Worm (Caenorhabditis elegans) whole organism, late embryonic: ENCODE measurements around the gene Y75B8A.7.

Source experiments
- C38D4.7 ChIP-seq: fragments of 200-800 bp; sonication (Bioruptor generic); optimal IDR thresholded peaks from 2 replicates; lab custom pipeline; 2018; ENCODE audit warnings: mild to moderate bottlenecking, missing genetic modification characterization, moderate library complexity, missing compliant biosample characterization
- K09A11.1 ChIP-seq: sonication (generic microtip); optimal IDR thresholded peaks from 2 replicates; lab custom pipeline; 2017; ENCODE audit warnings: antibody characterized with exemption, mild to moderate bottlenecking, missing genetic modification characterization, missing compliant biosample characterization; ENCODE audit not compliant: insufficient read depth
- T23F11.4 ChIP-seq: fragments of 200-800 bp; sonication (Bioruptor generic); optimal IDR thresholded peaks from 2 replicates; lab custom pipeline; 2018; ENCODE audit warnings: mild to moderate bottlenecking, missing genetic modification characterization, missing compliant biosample characterization
- ahr-1 ChIP-seq: sonication (generic microtip); optimal IDR thresholded peaks from 2 replicates; lab custom pipeline; 2016; ENCODE audit warnings: missing genetic modification characterization, missing compliant biosample characterization
- ama-1 ChIP-seq: fragments of 150-350 bp; optimal IDR thresholded peaks from 2 replicates; lab custom pipeline; 2014
- ceh-14 ChIP-seq: sonication (generic microtip); optimal IDR thresholded peaks from 2 replicates; lab custom pipeline; 2016; ENCODE audit warnings: missing genotype, missing genetic modification characterization, missing compliant biosample characterization
- ceh-18 ChIP-seq: sonication (generic microtip); optimal IDR thresholded peaks from 2 replicates; lab custom pipeline; 2016; ENCODE audit warnings: missing genetic modification characterization, missing compliant biosample characterization
- ceh-30 ChIP-seq: fragments of 150-350 bp; optimal IDR thresholded peaks from 2 replicates; lab custom pipeline; 2014; ENCODE audit warnings: missing biosample characterization, missing genetic modification characterization
- ceh-34 ChIP-seq: sonication (generic microtip); optimal IDR thresholded peaks from 2 replicates; lab custom pipeline; 2016; ENCODE audit warnings: mild to moderate bottlenecking, missing genetic modification characterization, missing compliant biosample characterization
- ceh-6 ChIP-seq: fragments of 200-800 bp; sonication (Bioruptor generic); optimal IDR thresholded peaks from 2 replicates; lab custom pipeline; 2018; ENCODE audit warnings: mild to moderate bottlenecking, missing genetic modification characterization, missing compliant biosample characterization
- che-1 ChIP-seq: sonication (generic microtip); optimal IDR thresholded peaks from 2 replicates; lab custom pipeline; 2016; ENCODE audit warnings: mild to moderate bottlenecking, missing genetic modification characterization, missing compliant biosample characterization
- dve-1 ChIP-seq: sonication (generic microtip); optimal IDR thresholded peaks from 2 replicates; lab custom pipeline; 2017; ENCODE audit warnings: antibody characterized with exemption, mild to moderate bottlenecking, missing genetic modification characterization, missing compliant biosample characterization
- gmeb-2 ChIP-seq: sonication (generic microtip); optimal IDR thresholded peaks from 2 replicates; lab custom pipeline; 2016; ENCODE audit warnings: missing genetic modification characterization, inconsistent platforms, missing compliant biosample characterization
- hlh-13 ChIP-seq: fragments of 200-800 bp; sonication (Bioruptor generic); optimal IDR thresholded peaks from 2 replicates; lab custom pipeline; 2018; ENCODE audit warnings: mild to moderate bottlenecking, missing genetic modification characterization, missing compliant biosample characterization
- hlh-15 ChIP-seq: sonication (generic microtip); optimal IDR thresholded peaks from 2 replicates; lab custom pipeline; 2016; ENCODE audit warnings: missing genetic modification characterization, missing compliant biosample characterization
- hlh-30 ChIP-seq: sonication (generic microtip); optimal IDR thresholded peaks from 2 replicates; lab custom pipeline; 2017; ENCODE audit warnings: antibody characterized with exemption, missing genetic modification characterization, missing compliant biosample characterization; ENCODE audit not compliant: insufficient read depth
- nfya-1 ChIP-seq: sonication (generic microtip); optimal IDR thresholded peaks from 2 replicates; lab custom pipeline; 2017; ENCODE audit warnings: missing genetic modification characterization, mild to moderate bottlenecking, missing compliant biosample characterization, antibody characterized with exemption, moderate library complexity
- nhr-232 ChIP-seq: sonication (generic microtip); optimal IDR thresholded peaks from 2 replicates; lab custom pipeline; 2016; ENCODE audit warnings: missing genetic modification characterization, missing compliant biosample characterization
- pag-3 ChIP-seq: sonication (generic microtip); optimal IDR thresholded peaks from 2 replicates; lab custom pipeline; 2016; ENCODE audit warnings: missing compliant biosample characterization, missing genetic modification characterization, borderline replicate concordance
- pat-9 ChIP-seq: fragments of 200-800 bp; sonication (Bioruptor generic); optimal IDR thresholded peaks from 2 replicates; lab custom pipeline; 2018; ENCODE audit warnings: mild to moderate bottlenecking, missing genetic modification characterization, moderate library complexity, missing compliant biosample characterization
- sdc-2 ChIP-seq: sonication (generic microtip); optimal IDR thresholded peaks from 2 replicates; lab custom pipeline; 2016; ENCODE audit warnings: missing genotype, missing genetic modification characterization, missing compliant biosample characterization
- sox-2 ChIP-seq: fragments of 200-800 bp; sonication (Bioruptor generic); IDR thresholded peaks from 2 replicates; pipeline ENCODE4 v1.3.6; 2022; ENCODE audit warnings: missing genetic modification reagents, missing genetic modification characterization, missing compliant biosample characterization
- sox-4 ChIP-seq: sonication (generic microtip); optimal IDR thresholded peaks from 2 replicates; lab custom pipeline; 2017; ENCODE audit warnings: mild to moderate bottlenecking, missing genetic modification characterization, inconsistent platforms, missing compliant biosample characterization
- syd-9 ChIP-seq: sonication (generic microtip); optimal IDR thresholded peaks from 2 replicates; lab custom pipeline; 2016; ENCODE audit warnings: mild to moderate bottlenecking, missing genetic modification characterization, moderate library complexity, missing compliant biosample characterization
- tbx-2 ChIP-seq: sonication (generic microtip); optimal IDR thresholded peaks from 2 replicates; lab custom pipeline; 2016; ENCODE audit warnings: missing genetic modification characterization, missing compliant biosample characterization
- unc-42 ChIP-seq: sonication (generic microtip); optimal IDR thresholded peaks from 2 replicates; lab custom pipeline; 2016; ENCODE audit warnings: missing genotype, missing genetic modification characterization, missing compliant biosample characterization
- unc-86 ChIP-seq: sonication (generic microtip); optimal IDR thresholded peaks from 2 replicates; lab custom pipeline; 2016; ENCODE audit warnings: missing genetic modification characterization, missing compliant biosample characterization

Gene Y75B8A.7

ce11 chrIII:12142419-12143107, 10.1 kb upstream of the Y75B8A.7 start:
- TF ChIP-seq nfya-1 (tag; lab: Kevin White, UChicago) (peak; percentile 94), hlh-13 (GFP tag; lab: Kevin White, UChicago) (no peak), sdc-2 (no peak)

- no peak for TF ChIP-seq pat-9 (tag; lab: Kevin White, UChicago)
- TF ChIP-seq dve-1 (tag; lab: Kevin White, UChicago) = peak; percentile 31
- TF ChIP-seq K09A11.1 (tag; lab: Kevin White, UChicago) = no peak
- TF ChIP-seq sox-4 (tag; lab: Kevin White, UChicago) = no peak
- TF ChIP-seq sox-2 (GFP tag; lab: Robert Waterston, UW) = no peak
- TF ChIP-seq, all 69 proteins: peak for 1
These were observed 8.9 kb upstream of the Y75B8A.7 start for ce11 chrIII:12143792-12144191.

ce11 chrIII:12149958-12150357, 2.7 kb upstream of the Y75B8A.7 start:
- TF ChIP-seq ama-1 (lab: Kevin White, UChicago) (no peak), hlh-30 (tag; lab: Kevin White, UChicago) (peak; percentile 28), ceh-18 (tag; lab: Kevin White, UChicago) (peak; percentile 36), ceh-34 (tag; lab: Kevin White, UChicago) (peak; percentile 5)

ce11 chrIII:12151100-12151499, 1.6 kb upstream of the Y75B8A.7 start:
- no peak for TF ChIP-seq syd-9
- TF ChIP-seq gmeb-2 (tag; lab: Kevin White, UChicago) = no peak
- TF ChIP-seq K09A11.1 (tag; lab: Kevin White, UChicago) = no peak
- no peak for TF ChIP-seq ahr-1
- TF ChIP-seq T23F11.4 (GFP tag; lab: Kevin White, UChicago) = no peak
- TF ChIP-seq ama-1 (lab: Kevin White, UChicago) = no peak
- TF ChIP-seq hlh-15 (tag; lab: Kevin White, UChicago) = no peak
- no peak for TF ChIP-seq ceh-30
- TF ChIP-seq ceh-6 (GFP tag; lab: Kevin White, UChicago) = no peak
- no peak for TF ChIP-seq ceh-14 (tag; lab: Kevin White, UChicago)
- no peak for TF ChIP-seq tbx-2 (tag; lab: Kevin White, UChicago)
- TF ChIP-seq sox-4 (tag; lab: Kevin White, UChicago) = no peak
- no peak for TF ChIP-seq C38D4.7 (GFP tag; lab: Kevin White, UChicago)

- TF ChIP-seq sox-2 (GFP tag; lab: Robert Waterston, UW) = no peak
- no peak for TF ChIP-seq pag-3
- TF ChIP-seq unc-42 (tag; lab: Kevin White, UChicago) = peak; percentile 27
- TF ChIP-seq nfya-1 (tag; lab: Kevin White, UChicago) = peak; percentile 9
- no peak for TF ChIP-seq unc-86
- no peak for TF ChIP-seq che-1 (tag; lab: Kevin White, UChicago)
These were observed 542 bp upstream of the Y75B8A.7 start for ce11 chrIII:12152157-12152556.

ce11 chrIII:12153514-12153913, 815 bp downstream of the Y75B8A.7 start:
- TF ChIP-seq nfya-1 (tag; lab: Kevin White, UChicago) (peak; percentile 73), nhr-232 (no peak)

ce11 chrIII:12155759-12156158, 3.1 kb downstream of the Y75B8A.7 start:
- TF ChIP-seq nfya-1 (tag; lab: Kevin White, UChicago) = peak; percentile 97
- no peak for TF ChIP-seq ceh-18 (tag; lab: Kevin White, UChicago)
- TF ChIP-seq, all 69 proteins: peak for 1
